Worm (Caenorhabditis elegans): ENCODE measurements around the gene B0228.7.

The B0228.7 gene

ce11 chrII:7714614-7715186 lies 44.1 kb downstream of the B0228.7 start:
- TF ChIP-seq unc-39 (tag; optimal IDR thresholded peaks at IDR 0.05) (no peak), ama-1 (optimal IDR thresholded peaks at IDR 0.05) (no peak), ceh-82 (tag; optimal IDR thresholded peaks at IDR 0.05) (no peak), R02D3.7 (tag; optimal IDR thresholded peaks at IDR 0.05) (no peak), elt-2 (tag; optimal IDR thresholded peaks at IDR 0.05) (no peak), fkh-10 (GFP tag; optimal IDR thresholded peaks at IDR 0.05) (peak; percentile 97), sea-2 (GFP tag; optimal IDR thresholded peaks at IDR 0.05) (no peak), nfya-1 (tag; optimal IDR thresholded peaks at IDR 0.05; ENCODE audit: insufficient read depth) (peak; percentile 26), ceh-16 (tag; optimal IDR thresholded peaks at IDR 0.05) (no peak), elt-1 (tag; optimal IDR thresholded peaks at IDR 0.05) (peak; percentile 60), mml-1 (tag; optimal IDR thresholded peaks at IDR 0.05) (no peak), ceh-9 (tag; optimal IDR thresholded peaks at IDR 0.05) (no peak), snpc-4 (tag; optimal IDR thresholded peaks at IDR 0.05) (no peak), lin-39 (tag; optimal IDR thresholded peaks at IDR 0.05) (peak; percentile 4), ztf-11 (tag; optimal IDR thresholded peaks at IDR 0.05) (no peak), lin-15B (tag; optimal IDR thresholded peaks at IDR 0.05) (no peak), daf-12 (tag; optimal IDR thresholded peaks at IDR 0.05) (no peak), ztf-4 (tag; optimal IDR thresholded peaks at IDR 0.05) (no peak), nhr-237 (tag; optimal IDR thresholded peaks at IDR 0.05) (no peak), hmg-11 (tag; optimal IDR thresholded peaks at IDR 0.05) (no peak), nhr-25 (tag; optimal IDR thresholded peaks at IDR 0.05) (no peak), egl-5 (tag; optimal IDR thresholded peaks at IDR 0.05) (no peak)

- no peak for TF ChIP-seq snpc-4 (tag; optimal IDR thresholded peaks at IDR 0.05)
- TF ChIP-seq ZK546.5 (tag; optimal IDR thresholded peaks at IDR 0.05) = no peak
- TF ChIP-seq elt-3 (tag; optimal IDR thresholded peaks at IDR 0.05) = no peak
- TF ChIP-seq ztf-4 (tag; optimal IDR thresholded peaks at IDR 0.05) = no peak
- no peak for TF ChIP-seq ceh-28 (tag; optimal IDR thresholded peaks at IDR 0.05)
- no peak for TF ChIP-seq aly-2 (tag; optimal IDR thresholded peaks at IDR 0.05)
- no peak for TF ChIP-seq nhr-77 (tag; optimal IDR thresholded peaks at IDR 0.05)
- TF ChIP-seq jun-1 (tag; optimal IDR thresholded peaks at IDR 0.05) = no peak
- no peak for TF ChIP-seq R02D3.7 (tag; optimal IDR thresholded peaks at IDR 0.05)
- no peak for TF ChIP-seq nhr-11 (tag; optimal IDR thresholded peaks at IDR 0.05)
- no peak for TF ChIP-seq skn-1 (tag; optimal IDR thresholded peaks at IDR 0.05)
- no peak for TF ChIP-seq ceh-82 (tag; optimal IDR thresholded peaks at IDR 0.05)
- no peak for TF ChIP-seq ztf-11 (tag; optimal IDR thresholded peaks at IDR 0.05)
- TF ChIP-seq egl-5 (tag; optimal IDR thresholded peaks at IDR 0.05) = no peak
- TF ChIP-seq fkh-10 (GFP tag; optimal IDR thresholded peaks at IDR 0.05) = no peak
- no peak for TF ChIP-seq elt-1 (tag; optimal IDR thresholded peaks at IDR 0.05)
- no peak for TF ChIP-seq nhr-12 (tag; optimal IDR thresholded peaks at IDR 0.05)
- no peak for TF ChIP-seq nhr-23 (tag; optimal IDR thresholded peaks at IDR 0.05)
- TF ChIP-seq tbx-2 (tag; optimal IDR thresholded peaks at IDR 0.05) = no peak
- TF ChIP-seq nhr-76 (tag; optimal IDR thresholded peaks at IDR 0.05) = no peak
These were observed 49.5 kb downstream of the B0228.7 start, which contains the start of gene sre-1 for ce11 chrII:7709301-7709754. Gene sre-1 (plus strand): TSS chrII:7709704.

ce11 chrII:7708540-7708939 lies 50.3 kb downstream of the B0228.7 start, which contains the start of gene B0495.9:
Gene B0495.9 (minus strand): TSS chrII:7708710.
- TF ChIP-seq elt-2 (tag; optimal IDR thresholded peaks at IDR 0.05) (peak; percentile 35), lin-39 (tag; optimal IDR thresholded peaks at IDR 0.05) (peak; percentile 70), nhr-43 (tag; optimal IDR thresholded peaks at IDR 0.05; ENCODE audit: poor library complexity, severe bottlenecking) (peak; percentile 73), ceh-82 (tag; optimal IDR thresholded peaks at IDR 0.05) (peak; percentile 27), ceh-28 (tag; optimal IDR thresholded peaks at IDR 0.05) (peak; percentile 17), nfya-1 (tag; optimal IDR thresholded peaks at IDR 0.05; ENCODE audit: insufficient read depth) (peak; percentile 61), unc-39 (tag; optimal IDR thresholded peaks at IDR 0.05) (no peak), nhr-25 (tag; optimal IDR thresholded peaks at IDR 0.05) (no peak), hmg-11 (tag; optimal IDR thresholded peaks at IDR 0.05) (peak; percentile 65), nhr-67 (tag; optimal IDR thresholded peaks at IDR 0.05) (peak; percentile 33), elt-3 (tag; optimal IDR thresholded peaks at IDR 0.05) (no peak), ama-1 (optimal IDR thresholded peaks at IDR 0.05) (peak; percentile 51), ZK546.5 (tag; optimal IDR thresholded peaks at IDR 0.05) (no peak), R02D3.7 (tag; optimal IDR thresholded peaks at IDR 0.05) (peak; percentile 29)

- TF ChIP-seq lin-39 (tag; optimal IDR thresholded peaks at IDR 0.05) (no peak), daf-12 (tag; optimal IDR thresholded peaks at IDR 0.05) (no peak), aly-2 (tag; optimal IDR thresholded peaks at IDR 0.05) (no peak), ztf-11 (tag; optimal IDR thresholded peaks at IDR 0.05) (no peak), ceh-16 (tag; optimal IDR thresholded peaks at IDR 0.05) (no peak), snpc-4 (tag; optimal IDR thresholded peaks at IDR 0.05) (no peak), hmg-11 (tag; optimal IDR thresholded peaks at IDR 0.05) (no peak), ceh-82 (tag; optimal IDR thresholded peaks at IDR 0.05) (no peak), nhr-43 (tag; optimal IDR thresholded peaks at IDR 0.05; ENCODE audit: poor library complexity, severe bottlenecking) (no peak), ama-1 (optimal IDR thresholded peaks at IDR 0.05) (no peak), nhr-23 (tag; optimal IDR thresholded peaks at IDR 0.05) (no peak)
These were observed 51.4 kb downstream of the B0228.7 start, which contains the start of gene luc-7L for ce11 chrII:7707383-7707782. Gene luc-7L (minus strand): TSS chrII:7707483.
